Worm (Caenorhabditis elegans) whole organism, dauer: ENCODE results near the gene ifas-2.

Experiments
- unc-62 ChIP-seq: sonication (generic microtip); optimal IDR thresholded peaks from 2 replicates; lab custom pipeline; 2017; ENCODE audit warnings: missing biosample characterization, missing genetic modification reagents, missing genetic modification characterization

Gene ifas-2

ce11 chrV:16880679-16881078 lies 8.0 kb downstream of the ifas-2 start, which contains the start of gene F09C6.14:
Gene F09C6.14, plus strand, starts transcription at chrV:16880979.
- no peak for TF ChIP-seq unc-62 (GFP tag; lab: Kevin White, UChicago)

ce11 chrV:16880054-16880453 lies 8.6 kb downstream of the ifas-2 start, which contains the start of gene F09C6.3:
Gene F09C6.3, minus strand, starts transcription at chrV:16880154.
- TF ChIP-seq unc-62 (GFP tag; lab: Kevin White, UChicago) = no peak

ce11 chrV:16879532-16879931 lies 9.2 kb downstream of the ifas-2 start:
- TF ChIP-seq unc-62 (GFP tag; lab: Kevin White, UChicago) = no peak

- no peak for TF ChIP-seq unc-62 (GFP tag; lab: Kevin White, UChicago)
These were observed 13.7 kb downstream of the ifas-2 start, which contains the start of gene F49A5.10 for ce11 chrV:16874966-16875365. Gene F49A5.10, plus strand, starts transcription at chrV:16875266.

ce11 chrV:16873642-16874041 lies 15.0 kb downstream of the ifas-2 start, which contains the start of gene srw-23:
Gene srw-23, plus strand, starts transcription at chrV:16873942.
- TF ChIP-seq unc-62 (GFP tag; lab: Kevin White, UChicago) = no peak

ce11 chrV:16871387-16871786 lies 17.3 kb downstream of the ifas-2 start, which contains the start of gene thn-4:
Gene thn-4, minus strand, starts transcription at chrV:16871487.
- TF ChIP-seq unc-62 (GFP tag; lab: Kevin White, UChicago) = no peak

ce11 chrV:16869740-16870139 lies 18.9 kb downstream of the ifas-2 start, which contains the start of gene clec-33:
Gene clec-33, minus strand, starts transcription at chrV:16869840.
- no peak for TF ChIP-seq unc-62 (GFP tag; lab: Kevin White, UChicago)

ce11 chrV:16865404-16865803 lies 23.3 kb downstream of the ifas-2 start, which contains the start of gene clec-28:
Gene clec-28, plus strand, starts transcription at chrV:16865704.
- TF ChIP-seq unc-62 (GFP tag; lab: Kevin White, UChicago) = no peak

ce11 chrV:16861719-16862118 lies 27.0 kb downstream of the ifas-2 start, which contains the start of the genes clec-32 and clec-24:
Gene clec-32, minus strand, starts transcription at chrV:16861819.
Gene clec-24, plus strand, starts transcription at chrV:16862012.
- TF ChIP-seq unc-62 (GFP tag; lab: Kevin White, UChicago) = no peak

ce11 chrV:16857977-16858479 lies 30.7 kb downstream of the ifas-2 start, which contains the start of the genes clec-31 and clec-22:
Gene clec-31, minus strand, starts transcription at chrV:16858077.
Gene clec-22, plus strand, starts transcription at chrV:16858429.
- no peak for TF ChIP-seq unc-62 (GFP tag; lab: Kevin White, UChicago)

ce11 chrV:16853956-16854683 lies 34.6 kb downstream of the ifas-2 start, which contains the start of the genes clec-35 and clec-27:
Gene clec-35, minus strand, starts transcription at chrV:16854056.
Gene clec-27, plus strand, starts transcription at chrV:16854633.
- no peak for TF ChIP-seq unc-62 (GFP tag; lab: Kevin White, UChicago)

- no peak for TF ChIP-seq unc-62 (GFP tag; lab: Kevin White, UChicago)
These were observed 36.7 kb downstream of the ifas-2 start, which contains the start of gene clec-37 for ce11 chrV:16852002-16852401. Gene clec-37, minus strand, starts transcription at chrV:16852102.

- TF ChIP-seq unc-62 (GFP tag; lab: Kevin White, UChicago) = no peak
These were observed 40.2 kb downstream of the ifas-2 start, which contains the start of the genes clec-36 and clec-26 for ce11 chrV:16848498-16848897. Gene clec-36, minus strand, starts transcription at chrV:16848598. Gene clec-26, plus strand, starts transcription at chrV:16848611.

ce11 chrV:16842941-16843340 lies 45.7 kb downstream of the ifas-2 start, which contains the start of gene clec-25:
Gene clec-25, plus strand, starts transcription at chrV:16843241.
- no peak for TF ChIP-seq unc-62 (GFP tag; lab: Kevin White, UChicago)

ce11 chrV:16840961-16841360 lies 47.7 kb downstream of the ifas-2 start, which contains the start of gene clec-40:
Gene clec-40, minus strand, starts transcription at chrV:16841061.
- no peak for TF ChIP-seq unc-62 (GFP tag; lab: Kevin White, UChicago)

- no peak for TF ChIP-seq unc-62 (GFP tag; lab: Kevin White, UChicago)
These were observed 48.4 kb downstream of the ifas-2 start for ce11 chrV:16840283-16840682.
